Fruit fly (Drosophila melanogaster) whole organism, embryonic: ENCODE results near the gene Hip14.

ENCODE experiments used
- CG10209 ChIP-seq: fragments of 200-800 bp; sonication (Bioruptor generic); optimal IDR thresholded peaks from 3 replicates; lab custom pipeline; 2017; ENCODE audit warnings: missing biosample characterization, mild to moderate bottlenecking, missing genetic modification characterization, missing genetic modification reagents
- CG12155 ChIP-seq: fragments of 200-800 bp; sonication (Bioruptor generic); optimal IDR thresholded peaks from 3 replicates; lab custom pipeline; 2016; ENCODE audit warnings: missing biosample characterization, missing genetic modification characterization
- CG13287 ChIP-seq: fragments of 200-800 bp; sonication (Bioruptor generic); IDR thresholded peaks from 2 replicates; pipeline ENCODE4 v1.3.6; 2022; ENCODE audit warnings: missing biosample characterization, missing genetic modification characterization; ENCODE audit not compliant: partially characterized antibody
- CG15269 ChIP-seq: fragments of 200-800 bp; sonication (Bioruptor generic); optimal IDR thresholded peaks from 2 replicates; lab custom pipeline; 2018; ENCODE audit warnings: missing biosample characterization, mild to moderate bottlenecking, missing genetic modification characterization, moderate library complexity
- CG1603 ChIP-seq: fragments of 200-800 bp; sonication (Bioruptor generic); optimal IDR thresholded peaks from 2 replicates; lab custom pipeline; 2019; ENCODE audit warnings: missing biosample characterization, mild to moderate bottlenecking, missing genetic modification characterization, moderate library complexity
- CG17361 ChIP-seq: fragments of 200-800 bp; sonication (Bioruptor generic); IDR thresholded peaks from 3 replicates; pipeline ENCODE4 v1.3.6; 2022; ENCODE audit warnings: missing biosample characterization, missing genetic modification characterization
- CG2889 ChIP-seq: fragments of 200-800 bp; sonication (Bioruptor generic); IDR thresholded peaks from 3 replicates; pipeline ENCODE4 v1.3.6; 2022; ENCODE audit warnings: missing biosample characterization, missing genetic modification characterization
- CG30403 ChIP-seq: fragments of 200-800 bp; sonication (Bioruptor generic); optimal IDR thresholded peaks from 3 replicates; lab custom pipeline; 2016; ENCODE audit warnings: missing biosample characterization, missing genetic modification characterization
- CG30431 ChIP-seq: fragments of 200-800 bp; sonication (Bioruptor generic); optimal IDR thresholded peaks from 2 replicates; lab custom pipeline; 2017; ENCODE audit warnings: missing biosample characterization, missing genetic modification characterization
- CG33557 ChIP-seq: fragments of 200-800 bp; sonication (Bioruptor generic); optimal IDR thresholded peaks from 2 replicates; lab custom pipeline; 2019; ENCODE audit warnings: missing biosample characterization, mild to moderate bottlenecking, missing genetic modification characterization, moderate library complexity
- CG3407 ChIP-seq: fragments of 200-800 bp; sonication (Bioruptor generic); optimal IDR thresholded peaks from 2 replicates; lab custom pipeline; 2018; ENCODE audit warnings: missing biosample characterization, mild to moderate bottlenecking, missing genetic modification characterization
- CG42726 ChIP-seq: fragments of 200-800 bp; sonication (Bioruptor generic); IDR thresholded peaks from 2 replicates; pipeline ENCODE4 v1.3.6; 2022; ENCODE audit warnings: missing biosample characterization, missing genetic modification characterization; ENCODE audit not compliant: partially characterized antibody
- CG4404 ChIP-seq: fragments of 200-800 bp; sonication (Bioruptor generic); IDR thresholded peaks from 2 replicates; pipeline ENCODE4 v1.3.6; 2022; ENCODE audit warnings: missing biosample characterization, missing genetic modification characterization
- CG4707 ChIP-seq: fragments of 200-800 bp; sonication (Bioruptor generic); optimal IDR thresholded peaks from 2 replicates; lab custom pipeline; 2018; ENCODE audit warnings: missing biosample characterization, mild to moderate bottlenecking, missing genetic modification characterization, moderate library complexity
- CG4730 ChIP-seq: fragments of 200-800 bp; sonication (Bioruptor generic); IDR thresholded peaks from 2 replicates; pipeline ENCODE4 v1.3.6; 2022; ENCODE audit warnings: missing biosample characterization, missing genetic modification characterization
- CG6254 ChIP-seq: fragments of 200-800 bp; sonication (Bioruptor generic); optimal IDR thresholded peaks from 3 replicates; lab custom pipeline; 2017; ENCODE audit warnings: mild to moderate bottlenecking, missing biosample characterization, missing genetic modification reagents, missing genetic modification characterization
- CG7786 ChIP-seq: fragments of 200-800 bp; sonication (Bioruptor generic); optimal IDR thresholded peaks from 2 replicates; lab custom pipeline; 2016; ENCODE audit warnings: missing biosample characterization, missing genetic modification characterization
- CG9876 ChIP-seq: fragments of 200-800 bp; sonication (Bioruptor generic); optimal IDR thresholded peaks from 2 replicates; lab custom pipeline; 2016; ENCODE audit warnings: missing biosample characterization, missing genetic modification characterization
- CHES-1-like ChIP-seq: fragments of 200-800 bp; sonication (Bioruptor generic); optimal IDR thresholded peaks from 2 replicates; lab custom pipeline; 2016; ENCODE audit warnings: missing biosample characterization, missing genetic modification characterization
- CkIIα-i1 ChIP-seq: fragments of 200-800 bp; sonication (Bioruptor generic); IDR thresholded peaks from 2 replicates; pipeline ENCODE4 v1.3.6; 2022; ENCODE audit warnings: missing biosample characterization, missing genetic modification characterization
- Dip2 ChIP-seq: fragments of 200-800 bp; sonication (Bioruptor generic); IDR thresholded peaks from 2 replicates; pipeline ENCODE4 v1.3.6; 2022; ENCODE audit warnings: missing biosample characterization, missing genetic modification characterization
- Doc3 ChIP-seq: fragments of 200-800 bp; sonication (Bioruptor generic); IDR thresholded peaks from 3 replicates; pipeline ENCODE4 v1.3.6; 2022; ENCODE audit warnings: missing biosample characterization, missing genetic modification characterization; ENCODE audit not compliant: partially characterized antibody
- Fer3 ChIP-seq: fragments of 200-800 bp; sonication (Bioruptor generic); optimal IDR thresholded peaks from 2 replicates; lab custom pipeline; 2018; ENCODE audit warnings: missing biosample characterization, mild to moderate bottlenecking, missing genetic modification characterization, moderate library complexity
- Hr3 ChIP-seq: fragments of 200-800 bp; sonication (Bioruptor generic); optimal IDR thresholded peaks from 3 replicates; lab custom pipeline; 2016; ENCODE audit warnings: missing biosample characterization, missing genetic modification characterization
- Kr ChIP-seq: fragments of 200-800 bp; sonication (Bioruptor generic); optimal IDR thresholded peaks from 2 replicates; lab custom pipeline; 2017; ENCODE audit warnings: missing biosample characterization, mild to moderate bottlenecking, missing genetic modification characterization
- MTF-1 ChIP-seq: fragments of 200-800 bp; sonication (Bioruptor generic); optimal IDR thresholded peaks from 2 replicates; lab custom pipeline; 2018; ENCODE audit warnings: missing biosample characterization, mild to moderate bottlenecking, missing genetic modification characterization, borderline replicate concordance
- Meics ChIP-seq: fragments of 200-800 bp; sonication (Bioruptor generic); optimal IDR thresholded peaks from 2 replicates; lab custom pipeline; 2017; ENCODE audit warnings: missing biosample characterization, mild to moderate bottlenecking, missing genetic modification characterization
- NC2α ChIP-seq: fragments of 200-800 bp; sonication (Bioruptor generic); optimal IDR thresholded peaks from 2 replicates; lab custom pipeline; 2016; ENCODE audit warnings: missing biosample characterization, missing genetic modification characterization
- Neu2 ChIP-seq: fragments of 200-800 bp; sonication (Bioruptor generic); optimal IDR thresholded peaks from 3 replicates; lab custom pipeline; 2016; ENCODE audit warnings: missing biosample characterization, missing genetic modification characterization, borderline replicate concordance
- Oli ChIP-seq: fragments of 200-800 bp; sonication (Bioruptor generic); optimal IDR thresholded peaks from 2 replicates; lab custom pipeline; 2018; ENCODE audit warnings: missing biosample characterization, mild to moderate bottlenecking, missing genetic modification characterization, moderate library complexity
- Pdp1 ChIP-seq, 2 experiments: fragments of 200-800 bp; sonication (Bioruptor generic); optimal IDR thresholded peaks; 3 replicates each; lab custom pipeline; 2016; ENCODE audit warnings: missing biosample characterization in 2 of 2, missing genetic modification characterization in 2 of 2, mild to moderate bottlenecking in 1 of 2, moderate library complexity in 1 of 2
- ash1 ChIP-seq: fragments of 200-800 bp; sonication (Bioruptor generic); optimal IDR thresholded peaks from 2 replicates; lab custom pipeline; 2018; ENCODE audit warnings: missing biosample characterization, mild to moderate bottlenecking, missing genetic modification characterization
- bowl ChIP-seq: fragments of 200-800 bp; sonication (Bioruptor generic); IDR thresholded peaks from 2 replicates; pipeline ENCODE4 v1.3.6; 2022; ENCODE audit warnings: missing biosample characterization, missing genetic modification characterization
- chif ChIP-seq, 2 experiments: fragments of 200-800 bp; sonication (Bioruptor generic); optimal IDR thresholded peaks; 3 replicates each; lab custom pipeline; 2016; ENCODE audit warnings: missing biosample characterization in 2 of 2, missing genetic modification characterization in 2 of 2
- dmrt99B ChIP-seq: fragments of 200-800 bp; sonication (Bioruptor generic); optimal IDR thresholded peaks from 2 replicates; lab custom pipeline; 2018; ENCODE audit warnings: missing biosample characterization, mild to moderate bottlenecking, missing genetic modification characterization, moderate library complexity
- ewg ChIP-seq: fragments of 200-800 bp; sonication (Bioruptor generic); optimal IDR thresholded peaks from 3 replicates; lab custom pipeline; 2017; ENCODE audit warnings: mild to moderate bottlenecking, missing biosample characterization, missing genetic modification reagents, missing genetic modification characterization
- eyg ChIP-seq: fragments of 200-800 bp; sonication (Bioruptor generic); optimal IDR thresholded peaks from 3 replicates; lab custom pipeline; 2016; ENCODE audit warnings: missing biosample characterization, missing genetic modification characterization
- fu2 ChIP-seq: fragments of 200-800 bp; sonication (Bioruptor generic); optimal IDR thresholded peaks from 2 replicates; lab custom pipeline; 2016; ENCODE audit warnings: missing biosample characterization, missing genetic modification characterization
- gcm ChIP-seq: fragments of 200-800 bp; sonication (Bioruptor generic); optimal IDR thresholded peaks from 2 replicates; lab custom pipeline; 2019; ENCODE audit warnings: missing biosample characterization, mild to moderate bottlenecking, missing genetic modification characterization, moderate library complexity
- ham ChIP-seq: fragments of 200-800 bp; sonication (Bioruptor generic); IDR thresholded peaks from 2 replicates; pipeline ENCODE4 v1.3.6; 2022; ENCODE audit warnings: missing biosample characterization, missing genetic modification characterization
- hth ChIP-seq: fragments of >200 bp; optimal IDR thresholded peaks from 2 replicates; lab custom pipeline; 2017; ENCODE audit warnings: inconsistent platforms
- pfk ChIP-seq: fragments of 200-800 bp; sonication (Bioruptor generic); optimal IDR thresholded peaks from 2 replicates; lab custom pipeline; 2018; ENCODE audit warnings: missing biosample characterization, mild to moderate bottlenecking, missing genetic modification characterization, moderate library complexity
- pros ChIP-seq: fragments of 200-800 bp; sonication (Bioruptor generic); optimal IDR thresholded peaks from 3 replicates; lab custom pipeline; 2019; ENCODE audit warnings: missing biosample characterization, mild to moderate bottlenecking, missing genetic modification characterization, moderate library complexity
- sens ChIP-seq: fragments of 200-800 bp; sonication (Bioruptor generic); peaks from one replicate; lab custom pipeline; 2016; ENCODE audit warnings: missing biosample characterization, missing genetic modification characterization
- shn ChIP-seq: fragments of 200-800 bp; sonication (Bioruptor generic); optimal IDR thresholded peaks from 3 replicates; lab custom pipeline; 2016; ENCODE audit warnings: missing biosample characterization, missing genetic modification characterization
- so ChIP-seq: fragments of 200-800 bp; sonication (Bioruptor generic); IDR thresholded peaks from 3 replicates; pipeline ENCODE4 v1.3.6; 2022; ENCODE audit warnings: missing biosample characterization, missing genetic modification characterization
- unpg ChIP-seq: fragments of 200-800 bp; sonication (Bioruptor generic); optimal IDR thresholded peaks from 3 replicates; lab custom pipeline; 2018; ENCODE audit warnings: missing biosample characterization, mild to moderate bottlenecking, missing genetic modification characterization, moderate library complexity
- yki ChIP-seq: fragments of >200 bp; optimal IDR thresholded peaks from 3 replicates; lab custom pipeline; 2018
- zen2 ChIP-seq: fragments of 200-800 bp; sonication (Bioruptor generic); IDR thresholded peaks from 3 replicates; pipeline ENCODE4 v1.3.6; 2022; ENCODE audit warnings: missing biosample characterization, missing genetic modification characterization; ENCODE audit not compliant: partially characterized antibody

Gene Hip14

DNA sequence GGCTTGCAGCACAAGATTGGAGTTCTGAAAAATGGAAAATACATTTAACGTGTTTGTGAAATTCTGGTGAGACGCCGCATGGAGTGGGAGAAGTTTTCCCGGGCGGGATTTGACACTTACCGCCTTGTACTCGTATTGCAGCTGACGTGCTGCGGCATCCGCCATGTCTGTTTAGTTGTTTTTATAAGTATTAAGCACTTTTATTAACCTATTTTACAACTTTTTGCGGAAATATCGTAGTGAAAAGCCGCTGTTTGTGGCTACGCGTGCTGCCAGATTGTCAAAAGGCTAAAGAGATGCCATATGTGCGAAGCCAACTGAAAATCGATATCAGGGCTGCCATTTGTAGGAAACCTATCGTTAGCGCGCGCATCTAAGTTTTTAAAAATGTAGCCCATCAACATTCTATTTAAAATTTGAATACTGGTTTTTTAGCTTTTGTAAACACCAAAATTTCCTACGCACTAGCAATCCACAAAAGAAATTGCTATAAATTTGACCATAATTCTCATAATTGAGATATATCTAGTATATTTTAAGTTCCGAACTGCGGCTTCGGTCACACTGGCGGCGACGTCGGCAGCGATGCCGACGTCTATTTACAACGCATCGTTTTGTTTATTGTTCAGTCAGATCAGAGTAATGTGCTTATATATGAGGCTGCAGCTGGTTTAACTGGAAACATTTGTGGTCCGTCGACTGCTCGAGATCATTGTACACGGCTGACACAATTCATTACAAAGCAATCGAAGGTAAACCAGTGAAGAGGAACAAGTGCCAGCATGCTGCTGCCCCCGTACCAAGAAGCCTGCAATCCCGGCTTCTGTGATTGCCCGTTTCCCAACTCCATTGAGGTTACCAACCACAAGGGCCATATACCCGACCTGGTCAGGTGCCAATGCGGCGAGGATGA lies 20.2 kb upstream of the Hip14 start, which contains the start of the genes Brr2 and CG10516 (continued):
- TF ChIP-seq CG30403 (GFP tag; lab: Kevin White, UChicago), result peak; percentile 38
- no peak for TF ChIP-seq Meics (GFP tag; lab: Kevin White, UChicago)
- TF ChIP-seq CG6254 (GFP tag; lab: Kevin White, UChicago), result no peak
- no peak for TF ChIP-seq Neu2 (GFP tag; lab: Kevin White, UChicago)
- TF ChIP-seq Oli (tag; lab: Kevin White, UChicago), result no peak
- no peak for TF ChIP-seq CG2889 (GFP tag; lab: Robert Waterston, UW)
- no peak for TF ChIP-seq fu2 (GFP tag; lab: Kevin White, UChicago)
- TF ChIP-seq CG17361, result no peak
- TF ChIP-seq Pdp1 (GFP tag; optimal IDR thresholded peaks at IDR 0.05; lab: Kevin White, UChicago), result peak; percentile 6 to 8
- no peak for TF ChIP-seq pfk (GFP tag; lab: Kevin White, UChicago)
- TF ChIP-seq CG15269 (tag; lab: Kevin White, UChicago), result no peak
- no peak for TF ChIP-seq ham (GFP tag; lab: Robert Waterston, UW)
- TF ChIP-seq Kr (GFP tag; lab: Kevin White, UChicago), result no peak
- TF ChIP-seq MTF-1 (GFP tag; lab: Kevin White, UChicago), result no peak
- peak; percentile 62 for TF ChIP-seq CG13287 (GFP tag; lab: Robert Waterston, UW)
- TF ChIP-seq Hr3 (GFP tag; lab: Kevin White, UChicago), result peak; percentile 37
- no peak for TF ChIP-seq ash1
- TF ChIP-seq CG4707, result no peak
- TF ChIP-seq CG4404 (GFP tag; lab: Robert Waterston, UW), result no peak
- no peak for TF ChIP-seq CG3407 (GFP tag; lab: Kevin White, UChicago)
- TF ChIP-seq CkIIα-i1 (GFP tag; lab: Robert Waterston, UW), result no peak
- TF ChIP-seq pros (GFP tag; lab: Kevin White, UChicago), result no peak
- no peak for TF ChIP-seq Doc3 (GFP tag; lab: Robert Waterston, UW)
- no peak for TF ChIP-seq CG42726 (GFP tag; lab: Robert Waterston, UW)
- no peak for TF ChIP-seq CG10209 (GFP tag; lab: Kevin White, UChicago)
- no peak for TF ChIP-seq CG30431
- TF ChIP-seq chif (GFP tag; optimal IDR thresholded peaks at IDR 0.05; lab: Kevin White, UChicago), result no peak
- no peak for TF ChIP-seq Fer3 (tag; lab: Kevin White, UChicago)
- TF ChIP-seq CG1603 (tag; lab: Kevin White, UChicago), result no peak
- TF ChIP-seq CG9876 (GFP tag; lab: Kevin White, UChicago), result no peak
- TF ChIP-seq yki (lab: Kevin White, UChicago), result no peak
- no peak for TF ChIP-seq dmrt99B (tag; lab: Kevin White, UChicago)
- no peak for TF ChIP-seq CG33557 (GFP tag; lab: Kevin White, UChicago)
- no peak for TF ChIP-seq unpg (GFP tag; lab: Kevin White, UChicago)
- TF ChIP-seq CG4730 (GFP tag; lab: Robert Waterston, UW), result no peak
- peak; percentile 41 for TF ChIP-seq eyg
- TF ChIP-seq gcm, result no peak
- no peak for TF ChIP-seq hth (lab: Kevin White, UChicago)
- no peak for TF ChIP-seq so (GFP tag; lab: Robert Waterston, UW)
- no peak for TF ChIP-seq bowl
- TF ChIP-seq ewg (GFP tag; lab: Kevin White, UChicago), result no peak
- no peak for TF ChIP-seq shn (GFP tag; lab: Kevin White, UChicago)
- TF ChIP-seq sens, result no peak
- peak; percentile 23 for TF ChIP-seq CHES-1-like (GFP tag; lab: Kevin White, UChicago)
- no peak for TF ChIP-seq CG12155 (GFP tag; lab: Kevin White, UChicago)
- TF ChIP-seq CG7786 (GFP tag; lab: Kevin White, UChicago), result peak; percentile 7
- TF ChIP-seq NC2α (GFP tag; lab: Kevin White, UChicago), result no peak
- no peak for TF ChIP-seq zen2 (GFP tag; lab: Robert Waterston, UW)
- no peak for TF ChIP-seq Dip2 (GFP tag; lab: Robert Waterston, UW)
